Worm (Caenorhabditis elegans): ENCODE results near the gene gcc-2.
A peak's percentile ranks its signal among the peaks of the same experiment; 100 is the strongest.

Gene gcc-2

ce11 chrIII:9765465-9765900 lies 3.5 kb upstream of the gcc-2 start (continued):
- peak; percentile 77 for TF ChIP-seq pat-9 (tag; optimal IDR thresholded peaks at IDR 0.05)
- TF ChIP-seq F13H6.1 (tag; optimal IDR thresholded peaks at IDR 0.05), result peak; percentile 89
- peak; percentile 65 for TF ChIP-seq gmeb-2 (tag; optimal IDR thresholded peaks at IDR 0.05)
- TF ChIP-seq sdc-2 (tag; optimal IDR thresholded peaks at IDR 0.05), result peak; percentile 45
- TF ChIP-seq ahr-1 (tag; optimal IDR thresholded peaks at IDR 0.05), result peak; percentile 8
- TF ChIP-seq unc-42 (tag; optimal IDR thresholded peaks at IDR 0.05), result peak; percentile 82
- TF ChIP-seq ttx-3 (tag; optimal IDR thresholded peaks at IDR 0.05), result peak; percentile 22
- TF ChIP-seq ceh-14 (tag; optimal IDR thresholded peaks at IDR 0.05), result peak; percentile 54
- no peak for TF ChIP-seq lim-6 (tag; optimal IDR thresholded peaks at IDR 0.05)
- TF ChIP-seq sox-2 (GFP tag; IDR thresholded peaks at IDR 0.05), result peak; percentile 61
- TF ChIP-seq nhr-11 (tag; optimal IDR thresholded peaks at IDR 0.05), result no peak
- no peak for TF ChIP-seq fkh-10 (GFP tag; optimal IDR thresholded peaks at IDR 0.05)
- peak; percentile 99 for TF ChIP-seq nfya-1 (tag; optimal IDR thresholded peaks at IDR 0.05)
- TF ChIP-seq lin-11 (tag; optimal IDR thresholded peaks at IDR 0.05), result peak; percentile 31
- TF ChIP-seq ceh-9 (tag; optimal IDR thresholded peaks at IDR 0.05), result no peak
- peak; percentile 68 for TF ChIP-seq unc-3 (GFP tag; conservative IDR thresholded peaks at IDR 0.05)
- peak; percentile 39 for TF ChIP-seq unc-3 (tag; optimal IDR thresholded peaks at IDR 0.05)

- no peak for TF ChIP-seq ceh-9 (tag; optimal IDR thresholded peaks at IDR 0.05)
- TF ChIP-seq pag-3 (tag; optimal IDR thresholded peaks at IDR 0.05; ENCODE audit: borderline replicate concordance), result no peak
- no peak for TF ChIP-seq fkh-6 (tag; optimal IDR thresholded peaks at IDR 0.05)
- TF ChIP-seq F13H6.1 (tag; optimal IDR thresholded peaks at IDR 0.05), result no peak
- no peak for TF ChIP-seq elt-2 (tag; optimal IDR thresholded peaks at IDR 0.05)
- no peak for TF ChIP-seq ceh-18 (tag; optimal IDR thresholded peaks at IDR 0.05)
- no peak for TF ChIP-seq eyg-1 (tag; optimal IDR thresholded peaks at IDR 0.05)
- no peak for TF ChIP-seq Y22D7AL.16 (tag; optimal IDR thresholded peaks at IDR 0.05)
- TF ChIP-seq unc-86 (tag; optimal IDR thresholded peaks at IDR 0.05), result no peak
- TF ChIP-seq pat-9 (tag; optimal IDR thresholded peaks at IDR 0.05), result no peak
- TF ChIP-seq rnt-1 (tag; optimal IDR thresholded peaks at IDR 0.05), result no peak
Observed at ce11 chrIII:9764718-9765117, 2.8 kb upstream of the gcc-2 start.

ce11 chrIII:9760184-9760583 lies 1.8 kb downstream of the gcc-2 start:
- TF ChIP-seq ceh-6 (GFP tag; optimal IDR thresholded peaks at IDR 0.05) (no peak), rnt-1 (tag; optimal IDR thresholded peaks at IDR 0.05) (no peak), lin-11 (tag; optimal IDR thresholded peaks at IDR 0.05) (no peak), dmd-4 (tag; optimal IDR thresholded peaks at IDR 0.05; ENCODE audit: borderline replicate concordance) (no peak), ama-1 (optimal IDR thresholded peaks at IDR 0.05) (no peak), nhr-232 (tag; optimal IDR thresholded peaks at IDR 0.05) (no peak), sox-2 (GFP tag; IDR thresholded peaks at IDR 0.05) (no peak), odd-2 (tag; optimal IDR thresholded peaks at IDR 0.05) (no peak), unc-42 (tag; optimal IDR thresholded peaks at IDR 0.05) (no peak), ceh-34 (tag; optimal IDR thresholded peaks at IDR 0.05) (no peak), ahr-1 (tag; optimal IDR thresholded peaks at IDR 0.05) (no peak), sox-4 (tag; optimal IDR thresholded peaks at IDR 0.05) (no peak), C08G9.2 (tag; optimal IDR thresholded peaks at IDR 0.05) (no peak), pha-2 (tag; optimal IDR thresholded peaks at IDR 0.05) (no peak), K09A11.1 (tag; optimal IDR thresholded peaks at IDR 0.05; ENCODE audit: insufficient read depth) (no peak), ztf-16 (tag; optimal IDR thresholded peaks at IDR 0.05) (no peak), ceh-30 (tag; optimal IDR thresholded peaks at IDR 0.05) (no peak), pax-1 (tag; optimal IDR thresholded peaks at IDR 0.05) (no peak)

DNA sequence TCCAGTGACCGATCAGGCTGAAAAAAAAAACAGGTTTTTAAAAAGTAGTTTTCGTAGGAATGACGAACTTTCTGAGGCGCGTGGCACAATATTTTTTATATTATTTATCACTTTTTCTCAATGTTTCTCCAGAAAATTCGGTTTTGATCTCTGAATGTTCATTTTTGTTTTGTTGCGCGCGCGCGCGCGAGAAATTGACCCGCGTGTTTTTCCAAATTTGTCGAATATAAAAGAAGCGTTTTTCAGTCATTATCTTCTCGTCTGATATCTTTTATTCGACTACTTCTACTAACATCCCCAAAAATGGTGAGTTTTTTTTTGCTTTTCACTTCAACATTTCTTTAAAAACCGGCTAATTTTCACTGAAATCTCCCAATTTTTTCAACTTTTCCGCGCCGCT lies 3.1 kb downstream of the gcc-2 start, which contains the start of gene rmd-1:
Gene rmd-1 (plus strand): TSS at position 247 of the 400 bp plus-strand sequence.
- TF ChIP-seq ref-2 (tag; optimal IDR thresholded peaks at IDR 0.05) (no peak), ceh-9 (tag; optimal IDR thresholded peaks at IDR 0.05) (no peak), unc-42 (tag; optimal IDR thresholded peaks at IDR 0.05) (no peak), ceh-24 (tag; optimal IDR thresholded peaks at IDR 0.05) (no peak), F13H6.1 (tag; optimal IDR thresholded peaks at IDR 0.05) (no peak), ceh-2 (tag; optimal IDR thresholded peaks at IDR 0.05) (no peak), pha-4 (tag; optimal IDR thresholded peaks at IDR 0.05) (no peak), unc-55 (GFP tag; optimal IDR thresholded peaks at IDR 0.05) (no peak), K09A11.1 (tag; optimal IDR thresholded peaks at IDR 0.05; ENCODE audit: insufficient read depth) (no peak), C08G9.2 (tag; optimal IDR thresholded peaks at IDR 0.05) (no peak), mec-3 (tag; optimal IDR thresholded peaks at IDR 0.05; ENCODE audit: borderline replicate concordance) (no peak)
